Worm (Caenorhabditis elegans): ENCODE measurements around the gene srg-4.

Gene srg-4

ce11 chrIII:6280070-6280596 lies 18.2 kb upstream of the srg-4 start, which contains the start of gene hmg-1.2 (continued):
- no peak for TF ChIP-seq nhr-237 (tag; optimal IDR thresholded peaks at IDR 0.05)
- peak; percentile 7 for TF ChIP-seq nhr-25 (tag; optimal IDR thresholded peaks at IDR 0.05; ENCODE audit: borderline replicate concordance, insufficient read depth)
- peak; percentile 30 for TF ChIP-seq gei-8 (GFP tag; optimal IDR thresholded peaks at IDR 0.05)
- TF ChIP-seq set-16 (GFP tag; IDR thresholded peaks at IDR 0.05) = peak; percentile 31; the same call in 1 of the 2 replicates

- no peak for TF ChIP-seq tag-97 (GFP tag; IDR thresholded peaks at IDR 0.05)
- TF ChIP-seq F26F4.8 (GFP tag; conservative IDR thresholded peaks at IDR 0.05) = no peak
- no peak for TF ChIP-seq Y75B8A.6 (GFP tag; IDR thresholded peaks at IDR 0.05)
- TF ChIP-seq ceh-62 (tag; optimal IDR thresholded peaks at IDR 0.05) = no peak
- no peak for TF ChIP-seq daf-19 (GFP tag; conservative IDR thresholded peaks at IDR 0.05)
- no peak for TF ChIP-seq snpc-4 (tag; optimal IDR thresholded peaks at IDR 0.05)
Measured at ce11 chrIII:6279453-6279852, 17.6 kb upstream of the srg-4 start.

ce11 chrIII:6278301-6278827 lies 16.5 kb upstream of the srg-4 start, which contains the start of gene C18F10.7:
C18F10.7 (minus strand) TSS chrIII:6278351.
- no peak for TF ChIP-seq hif-1 (tag; optimal IDR thresholded peaks at IDR 0.05)
- peak; percentile 1 for TF ChIP-seq nhr-102 (tag; optimal IDR thresholded peaks at IDR 0.05)
- TF ChIP-seq nhr-25 (tag; optimal IDR thresholded peaks at IDR 0.05; ENCODE audit: borderline replicate concordance, insufficient read depth) = no peak
- TF ChIP-seq unc-62 (GFP tag; optimal IDR thresholded peaks at IDR 0.05 in 1 of 2) = peak in 1 of 2 experiments; percentile 70
- TF ChIP-seq unc-62 (tag; optimal IDR thresholded peaks at IDR 0.05) = no peak
- peak; percentile 34 for TF ChIP-seq rbr-2 (tag; optimal IDR thresholded peaks at IDR 0.05)
- peak; percentile 21 for TF ChIP-seq nhr-6 (tag; optimal IDR thresholded peaks at IDR 0.05)
- peak; percentile 25 for TF ChIP-seq nhr-28 (tag; optimal IDR thresholded peaks at IDR 0.05)
- TF ChIP-seq hmg-1.1 (GFP tag; IDR thresholded peaks at IDR 0.05) = peak; percentile 69
- TF ChIP-seq arid-1 (GFP tag; conservative IDR thresholded peaks at IDR 0.05) = peak; percentile 53; the same call in 1 of the 2 replicates
- no peak for TF ChIP-seq ztf-11 (tag; optimal IDR thresholded peaks at IDR 0.05)
- no peak for TF ChIP-seq lin-38 (GFP tag; IDR thresholded peaks at IDR 0.05)
- TF ChIP-seq Y75B8A.6 (GFP tag; IDR thresholded peaks at IDR 0.05) = no peak
- no peak for TF ChIP-seq cey-2 (tag; optimal IDR thresholded peaks at IDR 0.05; ENCODE audit: borderline replicate concordance, insufficient read depth)
- TF ChIP-seq mes-2 (tag; optimal IDR thresholded peaks at IDR 0.05; ENCODE audit: poor library complexity, severe bottlenecking) = peak; percentile 49
- TF ChIP-seq hlh-11 (tag; optimal IDR thresholded peaks at IDR 0.05) = peak; percentile 69
- peak; percentile 84 to 94 for TF ChIP-seq mdl-1 (tag; optimal IDR thresholded peaks at IDR 0.05)
- TF ChIP-seq vab-7 (GFP tag; IDR thresholded peaks at IDR 0.05) = no peak
- TF ChIP-seq dpl-1 (GFP tag; optimal IDR thresholded peaks at IDR 0.05) = peak; percentile 42
- peak; percentile 95 for TF ChIP-seq hlh-30 (tag; optimal IDR thresholded peaks at IDR 0.05; ENCODE audit: insufficient read depth)
- TF ChIP-seq F10B5.3 (tag; optimal IDR thresholded peaks at IDR 0.05) = no peak
- TF ChIP-seq T20F7.1 (GFP tag; optimal IDR thresholded peaks at IDR 0.05) = no peak
- TF ChIP-seq tag-97 (GFP tag; IDR thresholded peaks at IDR 0.05) = no peak
- peak; percentile 18; the same call in 1 of the 2 replicates for TF ChIP-seq dmd-6 (GFP tag; IDR thresholded peaks at IDR 0.05)
- TF ChIP-seq pha-4 (GFP tag; IDR thresholded peaks at IDR 0.05) = no peak
- peak; percentile 60 for TF ChIP-seq pha-4 (tag; optimal IDR thresholded peaks at IDR 0.05)
- peak; percentile 61 for TF ChIP-seq unc-130 (GFP tag; optimal IDR thresholded peaks at IDR 0.05)
- peak; percentile 53 for TF ChIP-seq Y48G9A.11 (GFP tag; IDR thresholded peaks at IDR 0.05)
- peak; percentile 94 for TF ChIP-seq aha-1 (tag)
- TF ChIP-seq lsy-2 (tag; optimal IDR thresholded peaks at IDR 0.05) = peak in 1 of 2 experiments; percentile 45
- TF ChIP-seq spr-1 (tag; optimal IDR thresholded peaks at IDR 0.05) = peak; percentile 13
- no peak for TF ChIP-seq gei-8 (GFP tag; optimal IDR thresholded peaks at IDR 0.05)
- TF ChIP-seq F49E8.2 (tag; optimal IDR thresholded peaks at IDR 0.05; ENCODE audit: borderline replicate concordance) = peak; percentile 8
- TF ChIP-seq fkh-10 (GFP tag; optimal IDR thresholded peaks at IDR 0.05) = peak; percentile 9
- TF ChIP-seq T26A8.4 (GFP tag; IDR thresholded peaks at IDR 0.05) = no peak
- TF ChIP-seq php-3 (GFP tag; IDR thresholded peaks at IDR 0.05) = 0 out of 2 replicates have a peak, but pooled peaks have one; percentile 31
- no peak for TF ChIP-seq spr-3 (GFP tag; optimal IDR thresholded peaks at IDR 0.05)
- no peak for TF ChIP-seq mxl-3 (GFP tag; optimal IDR thresholded peaks at IDR 0.05)

Measured in whole organism, L4 larva.